Fruit fly (Drosophila melanogaster): ENCODE results near the gene CG31955.

dm6 chr2L:3695361-3695818, 17.5 kb downstream of the CG31955 start, which contains the start of gene CG16713:
- TF ChIP-seq tna (GFP tag; IDR thresholded peaks at IDR 0.05; ENCODE audit: partially characterized antibody) = no peak
- TF ChIP-seq kni (GFP tag; optimal IDR thresholded peaks at IDR 0.05) = no peak
- TF ChIP-seq CG17359 (tag; optimal IDR thresholded peaks at IDR 0.05) = no peak

Data from whole organism, embryonic.